Fruit fly (Drosophila melanogaster) whole organism, embryonic: Measurements from ENCODE around the gene CG10874.
A peak's percentile ranks its signal among the peaks of the same experiment; 100 is the strongest.

Experiments used
- Bgb ChIP-seq: fragments of 200-800 bp; sonication (Bioruptor generic); IDR thresholded peaks from 2 replicates; pipeline ENCODE4 v1.3.6; 2022; ENCODE audit warnings: missing biosample characterization, missing genetic modification characterization; ENCODE audit not compliant: partially characterized antibody
- CG10431 ChIP-seq: fragments of 200-800 bp; sonication (Bioruptor generic); optimal IDR thresholded peaks from 3 replicates; lab custom pipeline; 2018; ENCODE audit warnings: missing biosample characterization, mild to moderate bottlenecking, missing genetic modification characterization
- CG12236 ChIP-seq: fragments of 200-800 bp; sonication (Bioruptor generic); optimal IDR thresholded peaks from 2 replicates; lab custom pipeline; 2016; ENCODE audit warnings: missing biosample characterization, missing genetic modification characterization
- CG12659 ChIP-seq: fragments of 200-800 bp; sonication (Bioruptor generic); optimal IDR thresholded peaks from 3 replicates; lab custom pipeline; 2017; ENCODE audit warnings: mild to moderate bottlenecking, missing biosample characterization, missing genetic modification reagents, missing genetic modification characterization
- CG13287 ChIP-seq: fragments of 200-800 bp; sonication (Bioruptor generic); IDR thresholded peaks from 2 replicates; pipeline ENCODE4 v1.3.6; 2022; ENCODE audit warnings: missing biosample characterization, missing genetic modification characterization; ENCODE audit not compliant: partially characterized antibody
- CG13424 ChIP-seq: fragments of 200-800 bp; sonication (Bioruptor generic); optimal IDR thresholded peaks from 2 replicates; lab custom pipeline; 2019; ENCODE audit warnings: missing biosample characterization, mild to moderate bottlenecking, missing genetic modification characterization, moderate library complexity
- CG14014 ChIP-seq: fragments of 200-800 bp; sonication (Bioruptor generic); IDR thresholded peaks from 2 replicates; pipeline ENCODE4 v1.3.6; 2022; ENCODE audit warnings: missing biosample characterization, missing genetic modification characterization
- CG17186 ChIP-seq: fragments of 200-800 bp; sonication (Bioruptor generic); optimal IDR thresholded peaks from 3 replicates; lab custom pipeline; 2017; ENCODE audit warnings: missing biosample characterization, missing genetic modification reagents, missing genetic modification characterization
- CG18599 ChIP-seq: fragments of 200-800 bp; sonication (Bioruptor generic); optimal IDR thresholded peaks from 3 replicates; lab custom pipeline; 2017; ENCODE audit warnings: missing biosample characterization, missing genetic modification characterization, mild to moderate bottlenecking, moderate library complexity, missing genetic modification reagents
- CG30431 ChIP-seq: fragments of 200-800 bp; sonication (Bioruptor generic); optimal IDR thresholded peaks from 2 replicates; lab custom pipeline; 2017; ENCODE audit warnings: missing biosample characterization, missing genetic modification characterization
- CG31224 ChIP-seq: fragments of 200-800 bp; sonication (Bioruptor generic); IDR thresholded peaks from 2 replicates; pipeline ENCODE4 v1.3.6; 2022; ENCODE audit warnings: missing biosample characterization, missing genetic modification characterization
- CG31365 ChIP-seq: fragments of 200-800 bp; sonication (Bioruptor generic); optimal IDR thresholded peaks from 2 replicates; lab custom pipeline; 2018; ENCODE audit warnings: missing biosample characterization, mild to moderate bottlenecking, missing genetic modification characterization
- CG33213 ChIP-seq: fragments of 200-800 bp; sonication (Bioruptor generic); optimal IDR thresholded peaks from 3 replicates; lab custom pipeline; 2016; ENCODE audit warnings: missing biosample characterization, missing genetic modification characterization
- CG4854 ChIP-seq: fragments of 200-800 bp; sonication (Bioruptor generic); optimal IDR thresholded peaks from 2 replicates; lab custom pipeline; 2016; ENCODE audit warnings: missing biosample characterization, missing genetic modification characterization, inconsistent platforms
- CG6854 ChIP-seq: fragments of 200-800 bp; sonication (Bioruptor generic); optimal IDR thresholded peaks from 3 replicates; lab custom pipeline; 2017; ENCODE audit warnings: missing biosample characterization, mild to moderate bottlenecking, missing genetic modification characterization
- CG7987 ChIP-seq: fragments of 200-800 bp; sonication (Bioruptor generic); optimal IDR thresholded peaks from 2 replicates; lab custom pipeline; 2018; ENCODE audit warnings: missing biosample characterization, mild to moderate bottlenecking, missing genetic modification characterization, moderate library complexity
- CG8924 ChIP-seq: fragments of 200-800 bp; optimal IDR thresholded peaks from 3 replicates; lab custom pipeline; 2019; ENCODE audit warnings: missing biosample characterization, mild to moderate bottlenecking, missing genetic modification characterization, moderate library complexity
- D19B ChIP-seq: fragments of 200-800 bp; sonication (Bioruptor generic); optimal IDR thresholded peaks from 2 replicates; lab custom pipeline; 2017; ENCODE audit warnings: missing biosample characterization, mild to moderate bottlenecking, missing genetic modification characterization
- ERR ChIP-seq: fragments of 200-800 bp; sonication (Bioruptor generic); optimal IDR thresholded peaks from 2 replicates; lab custom pipeline; 2016; ENCODE audit warnings: missing biosample characterization, missing genetic modification characterization
- Elba2 ChIP-seq: fragments of 200-800 bp; sonication (Bioruptor generic); optimal IDR thresholded peaks from 3 replicates; lab custom pipeline; 2016; ENCODE audit warnings: missing biosample characterization, missing genetic modification characterization
- Ets97D ChIP-seq: fragments of 200-800 bp; sonication (Bioruptor generic); optimal IDR thresholded peaks from 3 replicates; lab custom pipeline; 2016; ENCODE audit warnings: missing biosample characterization, missing genetic modification characterization
- HmgZ ChIP-seq: fragments of 200-800 bp; sonication (Bioruptor generic); optimal IDR thresholded peaks from 2 replicates; lab custom pipeline; 2018; ENCODE audit warnings: missing biosample characterization, mild to moderate bottlenecking, missing genetic modification characterization
- Hmr ChIP-seq: fragments of 200-800 bp; sonication (Bioruptor generic); optimal IDR thresholded peaks from 3 replicates; lab custom pipeline; 2017; ENCODE audit warnings: mild to moderate bottlenecking, missing biosample characterization, missing genetic modification reagents, missing genetic modification characterization
- Hr39 ChIP-seq: fragments of >200 bp; optimal IDR thresholded peaks from 2 replicates; lab custom pipeline; 2017
- Hr78 ChIP-seq, 2 experiments: fragments of 200-800 bp in 1 of 2; fragments of >200 bp in 1 of 2; sonication (Bioruptor generic) in 1 of 2; optimal IDR thresholded peaks; 2 replicates each; lab custom pipeline; 2017 to 2019; ENCODE audit warnings: missing biosample characterization in 2 of 2, missing genetic modification characterization in 2 of 2, mild to moderate bottlenecking in 1 of 2, moderate library complexity in 1 of 2
- MESR4 ChIP-seq: fragments of 200-800 bp; sonication (Bioruptor generic); optimal IDR thresholded peaks from 2 replicates; lab custom pipeline; 2018; ENCODE audit warnings: missing biosample characterization, mild to moderate bottlenecking, missing genetic modification characterization, moderate library complexity
- Mes4 ChIP-seq: fragments of 200-800 bp; sonication (Bioruptor generic); optimal IDR thresholded peaks from 2 replicates; lab custom pipeline; 2016; ENCODE audit warnings: missing biosample characterization, missing genetic modification characterization
- Nf-YB ChIP-seq: fragments of 200-800 bp; sonication (Bioruptor generic); optimal IDR thresholded peaks from 3 replicates; lab custom pipeline; 2019; ENCODE audit warnings: missing biosample characterization, mild to moderate bottlenecking, missing genetic modification characterization, moderate library complexity
- Sox102F ChIP-seq: fragments of 200-800 bp; sonication (Bioruptor generic); optimal IDR thresholded peaks from 2 replicates; lab custom pipeline; 2018; ENCODE audit warnings: missing biosample characterization, mild to moderate bottlenecking, missing genetic modification characterization, moderate library complexity
- al ChIP-seq: fragments of 200-800 bp; sonication (Bioruptor generic); IDR thresholded peaks from 2 replicates; pipeline ENCODE4 v1.3.6; 2022; ENCODE audit warnings: missing biosample characterization, missing genetic modification characterization
- ap ChIP-seq: fragments of 200-800 bp; sonication (Bioruptor generic); IDR thresholded peaks from 2 replicates; pipeline ENCODE4 v1.3.6; 2022; ENCODE audit warnings: missing biosample characterization, missing genetic modification characterization
- bsh ChIP-seq, 2 experiments: fragments of 200-800 bp; sonication (Bioruptor generic); optimal IDR thresholded peaks; 2 replicates each; lab custom pipeline; 2017 to 2018; ENCODE audit warnings: mild to moderate bottlenecking in 2 of 2, missing biosample characterization in 2 of 2, missing genetic modification characterization in 2 of 2, moderate library complexity in 1 of 2
- cato ChIP-seq: fragments of 200-800 bp; sonication (Bioruptor generic); optimal IDR thresholded peaks from 2 replicates; lab custom pipeline; 2016; ENCODE audit warnings: missing biosample characterization, missing genetic modification characterization, borderline replicate concordance
- chn ChIP-seq: fragments of 200-800 bp; sonication (Bioruptor generic); optimal IDR thresholded peaks from 2 replicates; lab custom pipeline; 2016; ENCODE audit warnings: missing biosample characterization, missing genetic modification characterization
- dimm ChIP-seq: fragments of 200-800 bp; sonication (Bioruptor generic); IDR thresholded peaks from 2 replicates; pipeline ENCODE4 v1.3.6; 2022; ENCODE audit warnings: missing biosample characterization, missing genetic modification characterization
- emc ChIP-seq: fragments of 200-800 bp; sonication (Bioruptor generic); optimal IDR thresholded peaks from 2 replicates; lab custom pipeline; 2016; ENCODE audit warnings: missing biosample characterization, missing genetic modification characterization
- eve ChIP-seq, 2 experiments: fragments of >200 bp; optimal IDR thresholded peaks; 2 replicates each; lab custom pipeline; 2017; ENCODE audit warnings: missing biosample characterization in 2 of 2, missing genetic modification characterization in 2 of 2
- ftz-f1 ChIP-seq: fragments of 200-800 bp; sonication (Bioruptor generic); optimal IDR thresholded peaks from 2 replicates; lab custom pipeline; 2016; ENCODE audit warnings: missing biosample characterization, missing genetic modification characterization
- gem ChIP-seq: fragments of 200-800 bp; sonication (Bioruptor generic); optimal IDR thresholded peaks from 2 replicates; lab custom pipeline; 2019; ENCODE audit warnings: missing biosample characterization, mild to moderate bottlenecking, missing genetic modification characterization, moderate library complexity
- gsb ChIP-seq: fragments of 200-800 bp; sonication (Bioruptor generic); IDR thresholded peaks from 2 replicates; pipeline ENCODE4 v1.3.6; 2022; ENCODE audit warnings: missing biosample characterization, missing genetic modification characterization
- h ChIP-seq: fragments of >200 bp; optimal IDR thresholded peaks from 2 replicates; lab custom pipeline; 2017
- ind ChIP-seq: fragments of 200-800 bp; sonication (Bioruptor generic); optimal IDR thresholded peaks from 3 replicates; lab custom pipeline; 2016; ENCODE audit warnings: missing biosample characterization, missing genetic modification characterization
- kni ChIP-seq: fragments of 200-800 bp; sonication (Bioruptor generic); optimal IDR thresholded peaks from 3 replicates; lab custom pipeline; 2017; ENCODE audit warnings: mild to moderate bottlenecking, missing biosample characterization, missing genetic modification reagents, missing genetic modification characterization
- lab ChIP-seq: fragments of 200-800 bp; sonication (Bioruptor generic); optimal IDR thresholded peaks from 3 replicates; lab custom pipeline; 2017; ENCODE audit warnings: missing biosample characterization, missing genetic modification characterization, mild to moderate bottlenecking, moderate library complexity, missing genetic modification reagents
- pum ChIP-seq: fragments of 200-800 bp; sonication (Bioruptor generic); optimal IDR thresholded peaks from 2 replicates; lab custom pipeline; 2016; ENCODE audit warnings: missing biosample characterization, missing genetic modification characterization
- rib ChIP-seq: fragments of 200-800 bp; sonication (Bioruptor generic); IDR thresholded peaks from 2 replicates; pipeline ENCODE4 v1.3.6; 2022; ENCODE audit warnings: missing biosample characterization, missing genetic modification characterization
- sens-2 ChIP-seq: fragments of 200-800 bp; sonication (Bioruptor generic); IDR thresholded peaks from 2 replicates; pipeline ENCODE4 v1.3.6; 2022; ENCODE audit warnings: missing biosample characterization, missing genetic modification characterization
- sim ChIP-seq: fragments of 200-800 bp; sonication (Bioruptor generic); IDR thresholded peaks from 2 replicates; pipeline ENCODE4 v1.3.6; 2022; ENCODE audit warnings: missing biosample characterization, missing genetic modification characterization
- sna ChIP-seq: fragments of 200-800 bp; sonication (Bioruptor generic); IDR thresholded peaks from 2 replicates; pipeline ENCODE4 v1.3.6; 2022; ENCODE audit warnings: missing biosample characterization, missing genetic modification characterization; ENCODE audit not compliant: partially characterized antibody
- tap ChIP-seq: fragments of 200-800 bp; optimal IDR thresholded peaks from 3 replicates; lab custom pipeline; 2019; ENCODE audit warnings: missing biosample characterization, mild to moderate bottlenecking, missing genetic modification characterization, moderate library complexity
- tio ChIP-seq: fragments of 200-800 bp; sonication (Bioruptor generic); optimal IDR thresholded peaks from 2 replicates; lab custom pipeline; 2017; ENCODE audit warnings: missing biosample characterization, missing genetic modification characterization, inconsistent platforms

Gene CG10874

dm6 chr2L:2179366-2179765 lies 12.8 kb downstream of the CG10874 start (continued):
- peak; percentile 54; the same call in 1 of the 2 replicates for TF ChIP-seq gsb (GFP tag; lab: Robert Waterston, UW)
- peak; percentile 87 for TF ChIP-seq gem (tag; lab: Kevin White, UChicago)
- peak; percentile 81 for TF ChIP-seq HmgZ (tag; lab: Kevin White, UChicago)
- TF ChIP-seq Elba2 (GFP tag; lab: Kevin White, UChicago), result no peak
- peak in 1 of 2 experiments; percentile 57 for TF ChIP-seq bsh (GFP tag; optimal IDR thresholded peaks at IDR 0.05; lab: Kevin White, UChicago)
- peak; percentile 73 for TF ChIP-seq CG8924 (tag; lab: Kevin White, UChicago)
- peak; percentile 21 for TF ChIP-seq Ets97D (GFP tag; lab: Kevin White, UChicago)
- no peak for TF ChIP-seq ftz-f1 (GFP tag; lab: Kevin White, UChicago)
- peak; percentile 45 for TF ChIP-seq CG31365 (tag; lab: Kevin White, UChicago)
- TF ChIP-seq CG17186, result no peak
- TF ChIP-seq chn, result peak; percentile 74
- TF ChIP-seq CG12659 (GFP tag; lab: Kevin White, UChicago), result peak; percentile 70
- TF ChIP-seq MESR4 (GFP tag; lab: Kevin White, UChicago), result no peak
- TF ChIP-seq tap, result peak; percentile 74
- peak; percentile 86 for TF ChIP-seq CG18599 (GFP tag; lab: Kevin White, UChicago)
- no peak for TF ChIP-seq Hr78 (GFP tag; optimal IDR thresholded peaks at IDR 0.05; lab: Kevin White, UChicago)
- peak; percentile 24 for TF ChIP-seq CG33213 (GFP tag; lab: Kevin White, UChicago)
- no peak; the same call in 1 of the 2 replicates for TF ChIP-seq CG13287
- TF ChIP-seq Mes4 (GFP tag; lab: Kevin White, UChicago), result peak; percentile 35
- peak; percentile 8 for TF ChIP-seq CG12236 (GFP tag; lab: Kevin White, UChicago)
- peak; percentile 75 for TF ChIP-seq CG31224 (GFP tag; lab: Robert Waterston, UW)
- TF ChIP-seq rib (GFP tag; lab: Robert Waterston, UW), result peak; percentile 83
- TF ChIP-seq al (GFP tag; lab: Robert Waterston, UW), result peak; percentile 88
- no peak for TF ChIP-seq Hr39
- 0 out of 2 replicates have a peak, but pooled peaks have one; percentile 3 for TF ChIP-seq dimm (GFP tag; lab: Robert Waterston, UW)
- TF ChIP-seq CG13424 (tag; lab: Kevin White, UChicago), result peak; percentile 80
- TF ChIP-seq cato (GFP tag; lab: Kevin White, UChicago), result no peak
- TF ChIP-seq sens-2 (GFP tag; lab: Robert Waterston, UW), result no peak
- TF ChIP-seq CG7987 (GFP tag; lab: Kevin White, UChicago), result peak; percentile 54
- TF ChIP-seq Sox102F (GFP tag; lab: Kevin White, UChicago), result peak; percentile 89
- TF ChIP-seq lab, result peak; percentile 89
- TF ChIP-seq CG14014 (GFP tag; lab: Robert Waterston, UW), result peak; percentile 66
- TF ChIP-seq tio (GFP tag; lab: Kevin White, UChicago), result peak; percentile 59
- TF ChIP-seq D19B (GFP tag; lab: Kevin White, UChicago), result peak; percentile 97
- no peak for TF ChIP-seq kni (GFP tag; lab: Kevin White, UChicago)
- no peak for TF ChIP-seq Bgb (GFP tag; lab: Robert Waterston, UW)
- TF ChIP-seq pum, result peak; percentile 76
- peak; percentile 66 for TF ChIP-seq CG4854 (GFP tag; lab: Kevin White, UChicago)
- peak; percentile 68 for TF ChIP-seq ERR (GFP tag; lab: Kevin White, UChicago)
- TF ChIP-seq sim (GFP tag; lab: Robert Waterston, UW), result no peak
- no peak for TF ChIP-seq CG6854 (GFP tag; lab: Kevin White, UChicago)
- no peak for TF ChIP-seq h (lab: Kevin White, UChicago)
- no peak for TF ChIP-seq CG10431
- TF ChIP-seq emc, result peak; percentile 67
- peak in 1 of 2 experiments; percentile 87 for TF ChIP-seq eve (GFP tag; optimal IDR thresholded peaks at IDR 0.05; lab: Kevin White, UChicago)
- peak; percentile 46 for TF ChIP-seq Nf-YB (GFP tag; lab: Kevin White, UChicago)
- TF ChIP-seq ind (GFP tag; lab: Kevin White, UChicago), result peak; percentile 87
- no peak for TF ChIP-seq sna (GFP tag; lab: Robert Waterston, UW)
- peak; percentile 44 for TF ChIP-seq CG30431 (GFP tag; lab: Kevin White, UChicago)
- peak; percentile 79 for TF ChIP-seq Hmr
- no peak for TF ChIP-seq ap (GFP tag; lab: Robert Waterston, UW)
